Worm (Caenorhabditis elegans) whole organism, L1 larva: ENCODE data around the gene gcsh-1.
A peak's percentile ranks its signal among the peaks of the same experiment; 100 is the strongest.

Source experiments
- C34B4.2 ChIP-seq: sonication (generic microtip); optimal IDR thresholded peaks from 2 replicates; lab custom pipeline; 2017; ENCODE audit warnings: mild to moderate bottlenecking, missing genetic modification characterization, missing compliant biosample characterization
- F16B12.6 ChIP-seq: fragments of 150-350 bp; optimal IDR thresholded peaks from 2 replicates; lab custom pipeline; 2014; ENCODE audit warnings: missing biosample characterization, missing genetic modification characterization
- ama-1 ChIP-seq: fragments of 150-350 bp; optimal IDR thresholded peaks from 2 replicates; lab custom pipeline; 2014
- blmp-1 ChIP-seq: fragments of 150-350 bp; optimal IDR thresholded peaks from 2 replicates; lab custom pipeline; 2014; ENCODE audit warnings: missing biosample characterization, missing genetic modification characterization
- ceh-88 ChIP-seq: fragments of 200-800 bp; sonication (Bioruptor generic); IDR thresholded peaks from 2 replicates; pipeline ENCODE4 v1.3.6; 2022; ENCODE audit warnings: missing genetic modification characterization, missing compliant biosample characterization
- ces-1 ChIP-seq: fragments of 150-350 bp; optimal IDR thresholded peaks from 2 replicates; lab custom pipeline; 2014; ENCODE audit warnings: missing biosample characterization, missing genetic modification reagents, missing genetic modification characterization
- dsc-1 ChIP-seq: sonication (generic microtip); optimal IDR thresholded peaks from 2 replicates; lab custom pipeline; 2016; ENCODE audit warnings: mild to moderate bottlenecking, missing genetic modification characterization, missing compliant biosample characterization
- efl-1 ChIP-seq, 4 experiments: fragments of 150-350 bp; optimal IDR thresholded peaks in 3 of 4; peaks in 1 of 4; 1 replicate in 1 of 4; 2 replicates in 3 of 4; lab custom pipeline; 2014; ENCODE audit warnings: missing biosample characterization in 2 of 4, missing genetic modification characterization in 2 of 4, missing genetic modification reagents in 2 of 4
- efl-3 ChIP-seq: fragments of 200-800 bp; sonication (Bioruptor generic); optimal IDR thresholded peaks from 2 replicates; lab custom pipeline; 2018; ENCODE audit warnings: mild to moderate bottlenecking, missing genetic modification characterization, missing compliant biosample characterization
- fkh-10 ChIP-seq: sonication (generic microtip); optimal IDR thresholded peaks from 2 replicates; lab custom pipeline; 2017; ENCODE audit warnings: missing biosample characterization, missing genetic modification reagents, missing genetic modification characterization
- fkh-8 ChIP-seq: sonication (generic microtip); optimal IDR thresholded peaks from 2 replicates; lab custom pipeline; 2016; ENCODE audit warnings: mild to moderate bottlenecking, missing genetic modification characterization, missing compliant biosample characterization
- fos-1 ChIP-seq: fragments of 150-350 bp; optimal IDR thresholded peaks from 2 replicates; lab custom pipeline; 2014; ENCODE audit warnings: missing biosample characterization, missing genetic modification characterization
- grh-1 ChIP-seq: fragments of 200-800 bp; sonication (Bioruptor generic); IDR thresholded peaks from 2 replicates; pipeline ENCODE4 v1.3.6; 2022; ENCODE audit warnings: missing genetic modification reagents, missing genetic modification characterization, missing compliant biosample characterization
- hlh-17 ChIP-seq: fragments of 200-800 bp; sonication (Bioruptor generic); optimal IDR thresholded peaks from 2 replicates; lab custom pipeline; 2018; ENCODE audit warnings: missing genetic modification characterization, mild to moderate bottlenecking, missing compliant biosample characterization, moderate library complexity, borderline replicate concordance
- hlh-4 ChIP-seq: sonication (generic microtip); optimal IDR thresholded peaks from 2 replicates; lab custom pipeline; 2016; ENCODE audit warnings: mild to moderate bottlenecking, missing genetic modification characterization, missing compliant biosample characterization
- irx-1 ChIP-seq: sonication (generic microtip); optimal IDR thresholded peaks from 2 replicates; lab custom pipeline; 2016; ENCODE audit warnings: missing genetic modification characterization, missing compliant biosample characterization
- isw-1 ChIP-seq: fragments of 200-800 bp; sonication (Bioruptor generic); IDR thresholded peaks from 2 replicates; pipeline ENCODE4 v1.3.6; 2022; ENCODE audit warnings: missing genetic modification characterization, missing compliant biosample characterization
- lin-13 ChIP-seq: fragments of 150-350 bp; optimal IDR thresholded peaks from 2 replicates; lab custom pipeline; 2014; ENCODE audit warnings: missing biosample characterization, missing genetic modification reagents, missing genetic modification characterization
- lin-14 ChIP-seq: fragments of 200-800 bp; sonication (Bioruptor generic); optimal IDR thresholded peaks from 2 replicates; lab custom pipeline; 2018; ENCODE audit warnings: mild to moderate bottlenecking, missing genetic modification characterization, moderate library complexity, missing compliant biosample characterization
- lir-3 ChIP-seq: sonication (generic microtip); optimal IDR thresholded peaks from 2 replicates; lab custom pipeline; 2016; ENCODE audit warnings: mild to moderate bottlenecking, missing genetic modification characterization, moderate library complexity, missing compliant biosample characterization; ENCODE audit not compliant: poor library complexity
- mab-9 ChIP-seq: fragments of 200-800 bp; sonication (Bioruptor generic); IDR thresholded peaks from 2 replicates; pipeline ENCODE4 v1.3.6; 2022; ENCODE audit warnings: missing genetic modification reagents, missing genetic modification characterization, missing compliant biosample characterization
- mdl-1 ChIP-seq, 2 experiments: fragments of 150-350 bp; optimal IDR thresholded peaks; 2 replicates each; lab custom pipeline; 2014 to 2017; ENCODE audit warnings: missing biosample characterization in 2 of 2, missing genetic modification characterization in 2 of 2, inconsistent platforms in 1 of 2
- mef-2 ChIP-seq: fragments of 150-350 bp; optimal IDR thresholded peaks from 2 replicates; lab custom pipeline; 2014; ENCODE audit warnings: missing biosample characterization, missing genetic modification characterization
- nhr-11 ChIP-seq: fragments of 150-350 bp; optimal IDR thresholded peaks from 2 replicates; lab custom pipeline; 2014; ENCODE audit warnings: missing biosample characterization, missing genetic modification characterization
- nhr-28 ChIP-seq: fragments of 150-350 bp; optimal IDR thresholded peaks from 2 replicates; lab custom pipeline; 2014; ENCODE audit warnings: missing biosample characterization, missing genetic modification characterization
- nhr-47 ChIP-seq: sonication (generic microtip); optimal IDR thresholded peaks from 2 replicates; lab custom pipeline; 2016; ENCODE audit warnings: mild to moderate bottlenecking, missing genetic modification characterization, moderate library complexity, missing compliant biosample characterization
- nhr-71 ChIP-seq: sonication (generic microtip); optimal IDR thresholded peaks from 2 replicates; lab custom pipeline; 2016; ENCODE audit warnings: mild to moderate bottlenecking, missing genetic modification characterization, moderate library complexity, missing compliant biosample characterization
- pax-3 ChIP-seq: fragments of 200-800 bp; sonication (Bioruptor generic); optimal IDR thresholded peaks from 2 replicates; lab custom pipeline; 2018; ENCODE audit warnings: mild to moderate bottlenecking, missing genetic modification characterization, moderate library complexity, missing compliant biosample characterization
- pqm-1 ChIP-seq: sonication (generic microtip); optimal IDR thresholded peaks from 3 replicates; lab custom pipeline; 2017; ENCODE audit warnings: missing biosample characterization, missing genetic modification characterization
- rnt-1 ChIP-seq: sonication (generic microtip); optimal IDR thresholded peaks from 2 replicates; lab custom pipeline; 2016; ENCODE audit warnings: mild to moderate bottlenecking, missing genetic modification characterization, moderate library complexity, missing compliant biosample characterization
- snpc-4 ChIP-seq: fragments of 150-350 bp; optimal IDR thresholded peaks from 2 replicates; lab custom pipeline; 2014; ENCODE audit warnings: missing biosample characterization, missing genetic modification characterization
- snu-23 ChIP-seq: sonication (generic microtip); optimal IDR thresholded peaks from 2 replicates; lab custom pipeline; 2016; ENCODE audit warnings: missing genetic modification characterization, missing compliant biosample characterization
- sox-4 ChIP-seq: sonication (generic microtip); optimal IDR thresholded peaks from 2 replicates; lab custom pipeline; 2016; ENCODE audit warnings: missing genetic modification characterization, missing compliant biosample characterization
- sup-37 ChIP-seq: fragments of 200-800 bp; sonication (Bioruptor generic); optimal IDR thresholded peaks from 2 replicates; lab custom pipeline; 2018; ENCODE audit warnings: mild to moderate bottlenecking, missing genetic modification characterization, missing compliant biosample characterization
- swsn-7 ChIP-seq: sonication (generic microtip); optimal IDR thresholded peaks from 2 replicates; lab custom pipeline; 2016; ENCODE audit warnings: missing genetic modification characterization, missing compliant biosample characterization
- tbx-2 ChIP-seq: sonication (generic microtip); optimal IDR thresholded peaks from 2 replicates; lab custom pipeline; 2016; ENCODE audit warnings: missing genetic modification characterization, missing compliant biosample characterization
- unc-130 ChIP-seq: fragments of 150-350 bp; optimal IDR thresholded peaks from 2 replicates; lab custom pipeline; 2017; ENCODE audit warnings: missing biosample characterization, missing genetic modification characterization, inconsistent platforms
- unc-30 ChIP-seq: sonication (generic microtip); optimal IDR thresholded peaks from 2 replicates; lab custom pipeline; 2017; ENCODE audit warnings: missing biosample characterization, missing genetic modification characterization
- unc-62 ChIP-seq: fragments of 150-350 bp; optimal IDR thresholded peaks from 2 replicates; lab custom pipeline; 2014; ENCODE audit warnings: missing biosample characterization, missing genetic modification reagents, missing genetic modification characterization
- unc-86 ChIP-seq: sonication (generic microtip); optimal IDR thresholded peaks from 2 replicates; lab custom pipeline; 2016; ENCODE audit warnings: missing genetic modification characterization, missing compliant biosample characterization
- vab-15 ChIP-seq: sonication (generic microtip); optimal IDR thresholded peaks from 2 replicates; lab custom pipeline; 2017; ENCODE audit warnings: missing genotype, mild to moderate bottlenecking, missing genetic modification characterization, missing compliant biosample characterization
- xbp-1 ChIP-seq: sonication (generic microtip); optimal IDR thresholded peaks from 2 replicates; lab custom pipeline; 2016; ENCODE audit warnings: missing genetic modification characterization, missing compliant biosample characterization
- zag-1 ChIP-seq: fragments of 150-350 bp; optimal IDR thresholded peaks from 2 replicates; lab custom pipeline; 2014; ENCODE audit warnings: missing biosample characterization, missing genetic modification characterization

gcsh-1 gene

ce11 chrX:14496545-14496944 is 18.3 kb downstream of the gcsh-1 start:
- TF ChIP-seq nhr-71 (tag; lab: Kevin White, UChicago) (peak; percentile 22), isw-1 (GFP tag; lab: Robert Waterston, UW) (no peak), ceh-88 (GFP tag; lab: Robert Waterston, UW) (no peak), mdl-1 (tag; optimal IDR thresholded peaks at IDR 0.05; lab: Kevin White, UChicago) (no peak), rnt-1 (tag; lab: Kevin White, UChicago) (peak; percentile 30), unc-130 (tag; lab: Kevin White, UChicago) (peak; percentile 64), lin-14 (GFP tag; lab: Kevin White, UChicago) (peak; percentile 61)

- TF ChIP-seq blmp-1 (tag; lab: Kevin White, UChicago) (no peak), efl-1 (optimal IDR thresholded peaks at IDR 0.05; lab: Kevin White, UChicago) (no peak), efl-1 (GFP tag; optimal IDR thresholded peaks at IDR 0.05 in 1 of 2; lab: Kevin White, UChicago) (peak in 1 of 2 experiments; percentile 15)
- TF ChIP-seq, all 84 proteins: peak for 1
Measured at ce11 chrX:14495785-14496184, 19.1 kb downstream of the gcsh-1 start, which contains the start of gene ztf-14. Gene ztf-14, plus strand, starts transcription at chrX:14496085.

ce11 chrX:14495075-14495474 is 19.8 kb downstream of the gcsh-1 start:
- no peak for TF ChIP-seq mab-9
- no peak for TF ChIP-seq xbp-1 (tag; lab: Kevin White, UChicago)
- TF ChIP-seq lin-13 (GFP tag; lab: Kevin White, UChicago): no peak
- no peak for TF ChIP-seq snpc-4
- no peak for TF ChIP-seq fkh-8 (tag; lab: Kevin White, UChicago)
- TF ChIP-seq irx-1 (tag; lab: Kevin White, UChicago): no peak
- no peak for TF ChIP-seq isw-1 (GFP tag; lab: Robert Waterston, UW)
- TF ChIP-seq ces-1: no peak
- TF ChIP-seq F16B12.6 (tag; lab: Kevin White, UChicago): no peak
- TF ChIP-seq lin-14 (GFP tag; lab: Kevin White, UChicago): peak; percentile 73
- TF ChIP-seq sup-37 (GFP tag; lab: Kevin White, UChicago): no peak
- no peak for TF ChIP-seq dsc-1
- TF ChIP-seq zag-1 (tag; lab: Kevin White, UChicago): no peak
- TF ChIP-seq rnt-1 (tag; lab: Kevin White, UChicago): peak; percentile 16
- TF ChIP-seq vab-15 (tag; lab: Kevin White, UChicago): no peak

- no peak for TF ChIP-seq fkh-10
- peak; percentile 1 for TF ChIP-seq fos-1 (tag; lab: Kevin White, UChicago)
- no peak for TF ChIP-seq unc-86
- TF ChIP-seq rnt-1 (tag; lab: Kevin White, UChicago): no peak
- TF ChIP-seq irx-1 (tag; lab: Kevin White, UChicago): no peak
- TF ChIP-seq nhr-71 (tag; lab: Kevin White, UChicago): peak; percentile 71
- TF ChIP-seq ces-1: no peak
- TF ChIP-seq sox-4 (tag; lab: Kevin White, UChicago): no peak
- TF ChIP-seq fkh-8 (tag; lab: Kevin White, UChicago): peak; percentile 90
- TF ChIP-seq snpc-4: no peak
- TF ChIP-seq pax-3 (tag; lab: Kevin White, UChicago): peak; percentile 33
- no peak for TF ChIP-seq efl-1 (optimal IDR thresholded peaks at IDR 0.05; lab: Kevin White, UChicago)
- no peak for TF ChIP-seq efl-1 (GFP tag; optimal IDR thresholded peaks at IDR 0.05 in 1 of 2; lab: Kevin White, UChicago)
- no peak for TF ChIP-seq nhr-28
- peak; percentile 66 for TF ChIP-seq nhr-47
- no peak for TF ChIP-seq hlh-4
- TF ChIP-seq unc-30: no peak
- peak; percentile 16 for TF ChIP-seq swsn-7 (tag; lab: Kevin White, UChicago)
- TF ChIP-seq unc-62 (GFP tag; lab: Kevin White, UChicago): no peak
- peak; percentile 8 for TF ChIP-seq nhr-11
Measured at ce11 chrX:14492441-14492840, 22.4 kb downstream of the gcsh-1 start.

ce11 chrX:14491103-14491502 is 23.8 kb downstream of the gcsh-1 start:
- TF ChIP-seq C34B4.2 (tag; lab: Kevin White, UChicago) (no peak), rnt-1 (tag; lab: Kevin White, UChicago) (peak; percentile 1), snu-23 (GFP tag; lab: Kevin White, UChicago) (peak; percentile 17), lin-14 (GFP tag; lab: Kevin White, UChicago) (peak; percentile 54), tbx-2 (tag; lab: Kevin White, UChicago) (peak; percentile 39), pqm-1 (tag; lab: Kevin White, UChicago) (no peak), snpc-4 (no peak), blmp-1 (tag; lab: Kevin White, UChicago) (peak; percentile 44), ces-1 (no peak), efl-1 (optimal IDR thresholded peaks at IDR 0.05; lab: Kevin White, UChicago) (no peak), efl-1 (GFP tag; optimal IDR thresholded peaks at IDR 0.05 in 1 of 2; lab: Kevin White, UChicago) (peak in 1 of 2 experiments; percentile 20), ama-1 (lab: Kevin White, UChicago) (peak; percentile 68), lir-3 (tag; lab: Kevin White, UChicago) (no peak), efl-3 (no peak), mef-2 (tag; lab: Kevin White, UChicago) (no peak), sup-37 (GFP tag; lab: Kevin White, UChicago) (no peak), nhr-47 (no peak), swsn-7 (tag; lab: Kevin White, UChicago) (no peak), zag-1 (tag; lab: Kevin White, UChicago) (no peak), grh-1 (peak; percentile 28; the same call in 1 of the 2 replicates), hlh-17 (GFP tag; lab: Kevin White, UChicago) (no peak)
